Fruit fly (Drosophila melanogaster) S2 (cell line): ENCODE results near the gene Prm.

Experiments
- CG8478 ChIP-seq: fragments of >200 bp; optimal IDR thresholded peaks from 2 replicates; lab custom pipeline; 2018
- CTCF ChIP-seq, 2 experiments: fragments of >200 bp; optimal IDR thresholded peaks; 2 replicates each; lab custom pipeline; 2018

The Prm gene

dm6 chr3L:8683773-8684172 is 61.3 kb downstream of the Prm start:
- TF ChIP-seq CTCF (optimal IDR thresholded peaks at IDR 0.05; lab: Kevin White, UChicago): no peak
- TF ChIP-seq CG8478 (lab: Kevin White, UChicago): no peak
